Fruit fly (Drosophila melanogaster): ENCODE data around the gene Sgs3.

Sgs3 gene

DNA sequence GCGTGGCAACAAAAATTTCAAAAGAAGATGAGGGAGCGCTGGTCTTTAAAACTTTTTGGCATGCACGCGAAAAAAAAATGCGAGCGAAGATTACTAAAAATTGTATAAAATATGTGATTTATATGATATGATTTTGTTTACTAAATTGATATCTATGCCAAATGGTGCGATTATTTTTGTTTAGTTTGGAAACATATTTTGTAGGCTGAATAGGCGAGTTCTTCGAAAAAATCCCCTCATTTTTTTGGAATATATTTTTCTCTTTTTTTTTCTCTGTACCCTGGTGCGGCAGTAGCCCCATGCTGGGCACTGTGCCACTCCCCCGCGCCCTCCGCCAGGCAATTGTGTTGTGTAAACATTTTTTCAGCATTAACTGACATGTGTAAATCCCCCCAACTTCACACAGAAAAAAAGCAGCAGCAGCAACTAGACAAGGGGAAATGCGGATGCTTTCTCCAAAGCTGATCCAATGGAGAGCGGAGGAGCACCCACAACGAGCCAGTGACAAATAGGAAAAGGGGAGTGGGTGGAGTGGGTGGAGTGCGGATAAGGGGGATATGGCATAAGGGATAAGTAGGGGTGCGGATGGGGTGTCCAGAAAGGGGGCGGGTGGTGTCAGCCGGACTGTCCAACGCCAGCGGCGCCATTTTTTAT lies 25.9 kb upstream of the Sgs3 start (continued):
- no peak for TF ChIP-seq Sry-β (GFP tag; optimal IDR thresholded peaks at IDR 0.05)
- no peak for TF ChIP-seq usp (GFP tag; optimal IDR thresholded peaks at IDR 0.05)
- TF ChIP-seq row (GFP tag; IDR thresholded peaks at IDR 0.05): peak; percentile 30; the same call in 2 of the 3 replicates
- TF ChIP-seq crol (GFP tag; IDR thresholded peaks at IDR 0.05): peak; percentile 67; the same call in 1 of the 2 replicates
- TF ChIP-seq rib (GFP tag; IDR thresholded peaks at IDR 0.05): no peak
- no peak for TF ChIP-seq dysf (GFP tag; IDR thresholded peaks at IDR 0.05)
- TF ChIP-seq NK7.1 (GFP tag; optimal IDR thresholded peaks at IDR 0.05): no peak

- TF ChIP-seq CG6254 (GFP tag; optimal IDR thresholded peaks at IDR 0.05): peak; percentile 13
- peak; percentile 58 for TF ChIP-seq Deaf1 (tag; optimal IDR thresholded peaks at IDR 0.05)
- peak; percentile 36 for TF ChIP-seq Dad (GFP tag; optimal IDR thresholded peaks at IDR 0.05)
- TF ChIP-seq gsb-n (tag; optimal IDR thresholded peaks at IDR 0.05): peak; percentile 69
- no peak for TF ChIP-seq ttk (GFP tag; IDR thresholded peaks at IDR 0.05)
- no peak for TF ChIP-seq CG3847 (GFP tag; IDR thresholded peaks at IDR 0.05)
- TF ChIP-seq kni (GFP tag; optimal IDR thresholded peaks at IDR 0.05): peak; percentile 93
- peak; percentile 15 for TF ChIP-seq Xbp1 (GFP tag; optimal IDR thresholded peaks at IDR 0.05)
- TF ChIP-seq ftz-f1 (GFP tag; optimal IDR thresholded peaks at IDR 0.05): peak; percentile 88
- TF ChIP-seq Opbp (GFP tag; IDR thresholded peaks at IDR 0.05; ENCODE audit: partially characterized antibody): peak; percentile 77; the same call in 2 of the 3 replicates
- no peak for TF ChIP-seq grn (GFP tag; optimal IDR thresholded peaks at IDR 0.05)
- TF ChIP-seq Rx (GFP tag; IDR thresholded peaks at IDR 0.05): no peak
- TF ChIP-seq trem (tag; optimal IDR thresholded peaks at IDR 0.05): peak; percentile 27
- no peak for TF ChIP-seq Usf (GFP tag; optimal IDR thresholded peaks at IDR 0.05)
- TF ChIP-seq CG4360 (GFP tag; IDR thresholded peaks at IDR 0.05): peak; percentile 79
- TF ChIP-seq wor (GFP tag; IDR thresholded peaks at IDR 0.05): no peak
- TF ChIP-seq CG8924 (tag; optimal IDR thresholded peaks at IDR 0.05): peak; percentile 71
- peak; percentile 39 for TF ChIP-seq bigmax (GFP tag; optimal IDR thresholded peaks at IDR 0.05)
- peak; percentile 10 for TF ChIP-seq gro (GFP tag; optimal IDR thresholded peaks at IDR 0.05)
- TF ChIP-seq CG3065 (GFP tag; optimal IDR thresholded peaks at IDR 0.05): no peak
- no peak for TF ChIP-seq CG9215 (GFP tag; IDR thresholded peaks at IDR 0.05)
- peak; percentile 81 for TF ChIP-seq her (GFP tag; optimal IDR thresholded peaks at IDR 0.05)
- TF ChIP-seq Fer1 (GFP tag; optimal IDR thresholded peaks at IDR 0.05): peak; percentile 72
- TF ChIP-seq Atf6 (GFP tag; IDR thresholded peaks at IDR 0.05): peak; percentile 29
- TF ChIP-seq btn (GFP tag; optimal IDR thresholded peaks at IDR 0.05): peak; percentile 77
- peak; percentile 62 for TF ChIP-seq CG15269 (tag; optimal IDR thresholded peaks at IDR 0.05)
- no peak for TF ChIP-seq zen (tag; optimal IDR thresholded peaks at IDR 0.05)
- TF ChIP-seq CG9609 (GFP tag; optimal IDR thresholded peaks at IDR 0.05): peak; percentile 33
- peak; percentile 64 for TF ChIP-seq HHEX (GFP tag; optimal IDR thresholded peaks at IDR 0.05)
- peak; percentile 28 for TF ChIP-seq nmo (GFP tag; optimal IDR thresholded peaks at IDR 0.05)
- peak; percentile 23; the same call in 1 of the 2 replicates for TF ChIP-seq Ptx1 (GFP tag; IDR thresholded peaks at IDR 0.05)
- TF ChIP-seq croc (GFP tag; conservative IDR thresholded peaks at IDR 0.05): no peak
- no peak for TF ChIP-seq prd (optimal IDR thresholded peaks at IDR 0.05)
- TF ChIP-seq prd (GFP tag; IDR thresholded peaks at IDR 0.05): no peak
- no peak for TF ChIP-seq C15 (GFP tag; IDR thresholded peaks at IDR 0.05)
- TF ChIP-seq luna (GFP tag; optimal IDR thresholded peaks at IDR 0.05): no peak
- TF ChIP-seq CG13287 (GFP tag; IDR thresholded peaks at IDR 0.05; ENCODE audit: partially characterized antibody): peak; percentile 67
- TF ChIP-seq dmrt99B (tag; optimal IDR thresholded peaks at IDR 0.05): peak; percentile 49
- no peak for TF ChIP-seq lov (optimal IDR thresholded peaks at IDR 0.05)
- TF ChIP-seq lov (GFP tag; IDR thresholded peaks at IDR 0.05): peak; percentile 80; the same call in 2 of the 3 replicates
- no peak for TF ChIP-seq CG11085 (GFP tag; IDR thresholded peaks at IDR 0.05)
- peak; percentile 99 for TF ChIP-seq Jarid2 (GFP tag; optimal IDR thresholded peaks at IDR 0.05)
Observed at dm6 chr3L:11487327-11487973, 24.6 kb upstream of the Sgs3 start, which contains the start of gene chrb. chrb (plus strand) TSS chr3L:11487550.

Measured in whole organism, embryonic.